Fruit fly (Drosophila melanogaster) whole organism, pupa: ENCODE data around the gene Cypl.

ENCODE experiments used
- CG10348 ChIP-seq: fragments of 200-800 bp; sonication (Bioruptor generic); IDR thresholded peaks from 2 replicates; pipeline ENCODE4 v1.3.6; 2022; ENCODE audit warnings: missing biosample characterization, missing genetic modification characterization
- CG12605 ChIP-seq: fragments of 200-800 bp; sonication (Bioruptor generic); IDR thresholded peaks from 2 replicates; pipeline ENCODE4 v1.3.6; 2022; ENCODE audit warnings: missing biosample characterization, missing genetic modification characterization
- CG15710 ChIP-seq: fragments of 200-800 bp; sonication (Bioruptor generic); optimal IDR thresholded peaks from 2 replicates; lab custom pipeline; 2018; ENCODE audit warnings: missing biosample characterization, mild to moderate bottlenecking, missing genetic modification characterization, moderate library complexity
- CG8159 ChIP-seq: fragments of 200-800 bp; sonication (Bioruptor generic); optimal IDR thresholded peaks from 3 replicates; lab custom pipeline; 2018; ENCODE audit warnings: missing biosample characterization, mild to moderate bottlenecking, missing genetic modification characterization, moderate library complexity
- CG8301 ChIP-seq: fragments of 200-800 bp; sonication (Bioruptor generic); optimal IDR thresholded peaks from 2 replicates; lab custom pipeline; 2018; ENCODE audit warnings: missing biosample characterization, mild to moderate bottlenecking, missing genetic modification characterization
- CG9948 ChIP-seq: fragments of 200-800 bp; sonication (Bioruptor generic); optimal IDR thresholded peaks from 2 replicates; lab custom pipeline; 2018; ENCODE audit warnings: missing biosample characterization, mild to moderate bottlenecking, missing genetic modification characterization, moderate library complexity
- EcR ChIP-seq: fragments of 200-800 bp; sonication (Bioruptor generic); optimal IDR thresholded peaks from 3 replicates; lab custom pipeline; 2019; ENCODE audit warnings: missing biosample characterization, missing genetic modification characterization, mild to moderate bottlenecking, moderate library complexity, missing genetic modification reagents
- Ets98B ChIP-seq: fragments of 200-800 bp; sonication (Bioruptor generic); IDR thresholded peaks from 2 replicates; pipeline ENCODE4 v1.3.6; 2022; ENCODE audit warnings: missing biosample characterization, missing genetic modification characterization
- Pif1A ChIP-seq: fragments of 200-800 bp; sonication (Bioruptor generic); optimal IDR thresholded peaks from 3 replicates; lab custom pipeline; 2016; ENCODE audit warnings: missing biosample characterization, missing genetic modification characterization
- Pif1B ChIP-seq: fragments of 200-800 bp; sonication (Bioruptor generic); optimal IDR thresholded peaks from 3 replicates; lab custom pipeline; 2016; ENCODE audit warnings: missing biosample characterization, missing genetic modification characterization
- gl ChIP-seq: fragments of 200-800 bp; sonication (Bioruptor generic); optimal IDR thresholded peaks from 2 replicates; lab custom pipeline; 2018; ENCODE audit warnings: missing biosample characterization, mild to moderate bottlenecking, missing genetic modification characterization
- rn ChIP-seq: fragments of 200-800 bp; sonication (Bioruptor generic); IDR thresholded peaks from 2 replicates; pipeline ENCODE4 v1.3.6; 2022; ENCODE audit warnings: missing biosample characterization, missing genetic modification characterization

DNA sequence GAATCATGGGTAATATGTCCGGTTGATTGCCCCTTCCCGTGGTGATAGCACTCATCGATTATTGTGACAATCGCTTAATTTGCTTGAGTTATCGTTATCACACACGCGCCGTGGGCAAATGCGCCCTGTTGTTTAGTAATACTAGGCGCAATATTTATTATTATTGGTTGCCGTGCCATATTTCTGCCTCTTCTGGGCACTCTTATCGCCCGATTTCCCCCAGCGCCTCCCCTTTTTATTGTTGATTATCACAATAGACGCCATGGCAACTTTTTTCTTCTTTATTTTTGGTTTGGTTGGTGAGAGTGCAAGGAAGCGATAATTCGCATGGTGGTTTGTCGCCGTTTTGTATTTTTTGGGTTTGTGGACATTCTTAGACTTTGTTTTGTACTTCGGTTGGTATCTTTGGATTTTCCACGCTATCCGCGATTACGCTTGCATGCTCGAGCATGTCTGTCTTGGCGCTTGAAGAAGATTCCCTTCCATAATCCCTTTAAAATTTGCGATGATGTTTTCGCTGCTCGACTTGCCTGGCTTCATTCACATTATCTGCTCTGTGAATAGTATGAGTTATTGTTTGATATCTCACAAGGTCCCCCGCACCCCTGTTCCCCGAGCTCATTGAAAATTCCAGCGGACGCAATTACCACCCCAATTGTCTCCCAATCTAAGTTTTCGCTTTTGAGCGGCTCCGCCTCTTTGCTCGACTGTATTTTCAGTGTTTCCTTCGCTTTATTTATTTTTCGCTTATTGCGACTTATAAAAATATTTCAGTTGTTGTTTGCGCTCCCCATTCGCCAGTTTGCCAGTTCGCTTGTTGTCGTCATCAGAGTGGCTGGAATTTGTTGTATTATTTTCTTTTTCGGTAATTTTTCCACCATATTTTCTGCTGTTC is 5.8 kb upstream of the Cypl start:
- TF ChIP-seq CG12605 (GFP tag; lab: Robert Waterston, UW) (no peak), CG8159 (no peak), Pif1B (GFP tag; lab: Kevin White, UChicago) (no peak), CG10348 (GFP tag; lab: Robert Waterston, UW) (no peak), CG8301 (no peak), Ets98B (GFP tag; lab: Robert Waterston, UW) (no peak), gl (no peak), CG15710 (tag; lab: Kevin White, UChicago) (no peak), EcR (GFP tag; lab: Kevin White, UChicago) (peak; percentile 20), CG9948 (tag; lab: Kevin White, UChicago) (no peak), rn (GFP tag; lab: Robert Waterston, UW) (no peak), Pif1A (GFP tag; lab: Kevin White, UChicago) (no peak)
